Fruit fly (Drosophila melanogaster): ENCODE results near the gene CG31221.

The CG31221 gene

dm6 chr3R:19509186-19509522, 96.7 kb downstream of the CG31221 start:
- no peak for TF ChIP-seq CG7271 (tag; optimal IDR thresholded peaks at IDR 0.05)
- no peak for TF ChIP-seq CG12744 (GFP tag; optimal IDR thresholded peaks at IDR 0.05)
- no peak for TF ChIP-seq cwo (GFP tag; optimal IDR thresholded peaks at IDR 0.05)
- TF ChIP-seq CG7963 (GFP tag; IDR thresholded peaks at IDR 0.05; ENCODE audit: partially characterized antibody) = no peak
- no peak for TF ChIP-seq Antp (GFP tag; optimal IDR thresholded peaks at IDR 0.05)
- TF ChIP-seq jing (GFP tag; optimal IDR thresholded peaks at IDR 0.05) = no peak
- TF ChIP-seq slbo (GFP tag; IDR thresholded peaks at IDR 0.05) = no peak
- no peak for TF ChIP-seq Neu2 (GFP tag; optimal IDR thresholded peaks at IDR 0.05; ENCODE audit: borderline replicate concordance)
- peak; percentile 12 for TF ChIP-seq Jarid2 (GFP tag; optimal IDR thresholded peaks at IDR 0.05)
- TF ChIP-seq CG8281 (tag; optimal IDR thresholded peaks at IDR 0.05) = no peak
- TF ChIP-seq tll (GFP tag; optimal IDR thresholded peaks at IDR 0.05) = no peak
- TF ChIP-seq Hr39 (optimal IDR thresholded peaks at IDR 0.05) = no peak
- TF ChIP-seq Adf1 (GFP tag; IDR thresholded peaks at IDR 0.05) = peak; percentile 98
- peak; percentile 8; the same call in 1 of the 2 replicates for TF ChIP-seq chm (GFP tag; IDR thresholded peaks at IDR 0.05)
- 0 out of 3 replicates have a peak, but pooled peaks have one; percentile 8 for TF ChIP-seq HLH4C (GFP tag; IDR thresholded peaks at IDR 0.05; ENCODE audit: partially characterized antibody)
- TF ChIP-seq so (GFP tag; IDR thresholded peaks at IDR 0.05) = peak; percentile 45; the same call in 1 of the 3 replicates
- TF ChIP-seq lola (GFP tag; optimal IDR thresholded peaks at IDR 0.05) = no peak

Data from whole organism, embryonic.